Fruit fly (Drosophila melanogaster) whole organism, wandering third instar larva: Measurements from ENCODE around the gene Ndf.

Source experiments
- Abd-B ChIP-seq: fragments of >200 bp; optimal IDR thresholded peaks from 2 replicates; lab custom pipeline; 2017; ENCODE audit warnings: missing biosample characterization, missing genetic modification characterization
- Dfd ChIP-seq: fragments of >200 bp; optimal IDR thresholded peaks from 2 replicates; lab custom pipeline; 2017; ENCODE audit warnings: missing biosample characterization, missing genetic modification characterization
- Dif ChIP-seq: fragments of 200-275, 200-300 bp; sonication (Bioruptor generic); optimal IDR thresholded peaks from 2 replicates; lab custom pipeline; 2018; ENCODE audit warnings: missing biosample characterization, missing genetic modification characterization; ENCODE audit not compliant: partially characterized antibody
- Hr78 ChIP-seq: fragments of >200 bp; optimal IDR thresholded peaks from 2 replicates; lab custom pipeline; 2017; ENCODE audit warnings: missing biosample characterization, missing genetic modification characterization
- Myc ChIP-seq: fragments of >200 bp; optimal IDR thresholded peaks from 2 replicates; lab custom pipeline; 2017
- Sp1 ChIP-seq: fragments of 200-800 bp; sonication (Bioruptor generic); optimal IDR thresholded peaks from 3 replicates; lab custom pipeline; 2019; ENCODE audit warnings: missing biosample characterization, mild to moderate bottlenecking, missing genetic modification characterization, moderate library complexity
- dl ChIP-seq, 2 experiments: fragments of 175-275, 200-275 bp in 1 of 2; fragments of 200-275 bp in 1 of 2; sonication (Bioruptor generic); optimal IDR thresholded peaks; lab custom pipeline; 2018; ENCODE audit warnings: mild to moderate bottlenecking in 2 of 2, missing biosample characterization in 2 of 2, missing genetic modification characterization in 2 of 2, moderate library complexity in 2 of 2; ENCODE audit not compliant: partially characterized antibody in 2 of 2, insufficient read depth in 1 of 2
- dsf ChIP-seq: sonication (Bioruptor generic); optimal IDR thresholded peaks from 2 replicates; lab custom pipeline; 2016; ENCODE audit warnings: missing biosample characterization, missing genetic modification characterization, borderline replicate concordance
- pan ChIP-seq: fragments of >200 bp; optimal IDR thresholded peaks from 2 replicates; lab custom pipeline; 2017
- psq ChIP-seq: fragments of 200-800 bp; sonication (Bioruptor generic); optimal IDR thresholded peaks from 3 replicates; lab custom pipeline; 2017; ENCODE audit warnings: missing biosample characterization, mild to moderate bottlenecking, missing genetic modification characterization, moderate library complexity
- sv ChIP-seq: fragments of 200-800 bp; sonication (Bioruptor generic); optimal IDR thresholded peaks from 3 replicates; lab custom pipeline; 2016; ENCODE audit warnings: missing biosample characterization, missing genetic modification characterization

dm6 chr2L:9984078-9984772 is 19.4 kb upstream of the Ndf start, which contains the start of gene bib:
- peak; percentile 66 for TF ChIP-seq Dif (GFP tag; lab: Kevin White, UChicago)
- peak; percentile 90 for TF ChIP-seq Sp1
- TF ChIP-seq Abd-B (GFP tag; lab: Kevin White, UChicago) = no peak
- TF ChIP-seq Dfd (GFP tag; lab: Kevin White, UChicago) = no peak
- TF ChIP-seq psq (GFP tag; lab: Kevin White, UChicago) = peak; percentile 88
- TF ChIP-seq pan (lab: Kevin White, UChicago) = no peak
- no peak for TF ChIP-seq Hr78 (GFP tag; lab: Kevin White, UChicago)
- TF ChIP-seq dl (GFP tag; optimal IDR thresholded peaks at IDR 0.05; lab: Kevin White, UChicago; ENCODE audit: insufficient read depth in 1 of 2, partially characterized antibody in 2 of 2) = no peak
- TF ChIP-seq Myc = no peak
- TF ChIP-seq sv (GFP tag; lab: Kevin White, UChicago) = peak; percentile 72
- TF ChIP-seq dsf (GFP tag; lab: Kevin White, UChicago) = peak; percentile 15
